Worm (Caenorhabditis elegans) whole organism, L2 larva: ENCODE results near the gene srlf-34.

Experiments used
- C34F6.9 ChIP-seq: fragments of 150-350 bp; optimal IDR thresholded peaks from 2 replicates; lab custom pipeline; 2014; ENCODE audit warnings: missing biosample characterization, missing genetic modification characterization
- F13H6.1 ChIP-seq: sonication (generic microtip); optimal IDR thresholded peaks from 2 replicates; lab custom pipeline; 2016; ENCODE audit warnings: missing genetic modification characterization, missing compliant biosample characterization
- R02D3.7 ChIP-seq: fragments of 150-350 bp; optimal IDR thresholded peaks from 2 replicates; lab custom pipeline; 2014; ENCODE audit warnings: missing biosample characterization, missing genetic modification characterization
- Y55F3AM.14 ChIP-seq: fragments of 200-800 bp; sonication (Bioruptor generic); optimal IDR thresholded peaks from 2 replicates; lab custom pipeline; 2018; ENCODE audit warnings: mild to moderate bottlenecking, missing genetic modification characterization, missing compliant biosample characterization
- ZK546.5 ChIP-seq: sonication (generic microtip); optimal IDR thresholded peaks from 2 replicates; lab custom pipeline; 2017; ENCODE audit warnings: missing biosample characterization, missing genetic modification characterization
- alr-1 ChIP-seq: fragments of 150-350 bp; optimal IDR thresholded peaks from 2 replicates; lab custom pipeline; 2014; ENCODE audit warnings: missing biosample characterization, missing genetic modification characterization
- aly-2 ChIP-seq: fragments of 150-350 bp; optimal IDR thresholded peaks from 2 replicates; lab custom pipeline; 2014; ENCODE audit warnings: missing biosample characterization, missing genetic modification characterization
- ama-1 ChIP-seq: fragments of 150-350 bp; optimal IDR thresholded peaks from 2 replicates; lab custom pipeline; 2018; ENCODE audit warnings: inconsistent platforms
- blmp-1 ChIP-seq: sonication (generic microtip); optimal IDR thresholded peaks from 2 replicates; lab custom pipeline; 2017; ENCODE audit warnings: missing genetic modification characterization, mild to moderate bottlenecking, missing compliant biosample characterization, antibody characterized with exemption, moderate library complexity; ENCODE audit not compliant: insufficient read depth
- ceh-82 ChIP-seq: fragments of 150-350 bp; optimal IDR thresholded peaks from 2 replicates; lab custom pipeline; 2014; ENCODE audit warnings: missing biosample characterization, missing genetic modification characterization
- dmd-4 ChIP-seq: sonication (generic microtip); optimal IDR thresholded peaks from 2 replicates; lab custom pipeline; 2017; ENCODE audit warnings: missing biosample characterization, missing genetic modification characterization
- egl-27 ChIP-seq: sonication (generic microtip); optimal IDR thresholded peaks from 3 replicates; lab custom pipeline; 2017; ENCODE audit warnings: missing biosample characterization, missing genetic modification reagents, missing genetic modification characterization
- elt-1 ChIP-seq: fragments of 150-350 bp; optimal IDR thresholded peaks from 2 replicates; lab custom pipeline; 2014; ENCODE audit warnings: missing biosample characterization, missing genetic modification characterization
- elt-3 ChIP-seq: sonication (generic microtip); optimal IDR thresholded peaks from 2 replicates; lab custom pipeline; 2017; ENCODE audit warnings: missing biosample characterization, missing genetic modification characterization
- fos-1 ChIP-seq: fragments of 150-350 bp; optimal IDR thresholded peaks from 2 replicates; lab custom pipeline; 2014; ENCODE audit warnings: missing biosample characterization, missing genetic modification characterization
- gmeb-1 ChIP-seq: fragments of 150-350 bp; optimal IDR thresholded peaks from 2 replicates; lab custom pipeline; 2014; ENCODE audit warnings: missing biosample characterization, missing genetic modification characterization
- lin-13 ChIP-seq: fragments of 150-350 bp; optimal IDR thresholded peaks from 2 replicates; lab custom pipeline; 2014; ENCODE audit warnings: missing biosample characterization, missing genetic modification reagents, missing genetic modification characterization
- lsy-2 ChIP-seq, 2 experiments: fragments of 150-350 bp in 1 of 2; sonication (generic microtip) in 1 of 2; optimal IDR thresholded peaks; 2 replicates each; lab custom pipeline; 2014 to 2017; ENCODE audit warnings: missing biosample characterization in 2 of 2, missing genetic modification characterization in 2 of 2
- mab-5 ChIP-seq: fragments of 150-350 bp; optimal IDR thresholded peaks from 2 replicates; lab custom pipeline; 2014; ENCODE audit warnings: missing biosample characterization, missing genetic modification characterization
- mbf-1 ChIP-seq: sonication (generic microtip); optimal IDR thresholded peaks from 2 replicates; lab custom pipeline; 2017; ENCODE audit warnings: missing biosample characterization, missing genetic modification characterization
- mdl-1 ChIP-seq, 2 experiments: fragments of 150-350 bp in 1 of 2; sonication (generic microtip) in 1 of 2; optimal IDR thresholded peaks; 2 replicates each; lab custom pipeline; 2017; ENCODE audit warnings: missing biosample characterization in 2 of 2, missing genetic modification characterization in 2 of 2
- nhr-11 ChIP-seq: fragments of 150-350 bp; optimal IDR thresholded peaks from 2 replicates; lab custom pipeline; 2014; ENCODE audit warnings: missing biosample characterization, missing genetic modification characterization
- nhr-12 ChIP-seq: fragments of 150-350 bp; optimal IDR thresholded peaks from 2 replicates; lab custom pipeline; 2014; ENCODE audit warnings: missing biosample characterization, missing genetic modification characterization
- nhr-129 ChIP-seq: fragments of 150-350 bp; optimal IDR thresholded peaks from 2 replicates; lab custom pipeline; 2014; ENCODE audit warnings: missing biosample characterization, missing genetic modification characterization
- nhr-21 ChIP-seq: fragments of 150-350 bp; optimal IDR thresholded peaks from 2 replicates; lab custom pipeline; 2014; ENCODE audit warnings: missing biosample characterization, missing genetic modification characterization
- nhr-237 ChIP-seq: fragments of 150-350 bp; optimal IDR thresholded peaks from 2 replicates; lab custom pipeline; 2014; ENCODE audit warnings: missing biosample characterization, missing genetic modification characterization
- nhr-25 ChIP-seq: fragments of 150-350 bp; sonication (generic microtip); optimal IDR thresholded peaks from 3 replicates; lab custom pipeline; 2014; ENCODE audit warnings: missing biosample characterization, missing genetic modification characterization
- nhr-77 ChIP-seq: fragments of 150-350 bp; optimal IDR thresholded peaks from 2 replicates; lab custom pipeline; 2014; ENCODE audit warnings: missing biosample characterization, missing genetic modification characterization
- peb-1 ChIP-seq: fragments of 150-350 bp; optimal IDR thresholded peaks from 2 replicates; lab custom pipeline; 2014; ENCODE audit warnings: missing biosample characterization, missing genetic modification characterization
- sem-4 ChIP-seq: fragments of 150-350 bp; optimal IDR thresholded peaks from 2 replicates; lab custom pipeline; 2014; ENCODE audit warnings: missing biosample characterization, missing genetic modification reagents, missing genetic modification characterization
- skn-1 ChIP-seq: sonication (generic microtip); optimal IDR thresholded peaks from 2 replicates; lab custom pipeline; 2017; ENCODE audit warnings: missing biosample characterization, missing genetic modification characterization
- sma-3 ChIP-seq: sonication (generic microtip); optimal IDR thresholded peaks from 2 replicates; lab custom pipeline; 2016; ENCODE audit warnings: missing genetic modification reagents, missing genetic modification characterization, missing compliant biosample characterization
- sma-9 ChIP-seq, 2 experiments: fragments of 150-350 bp in 1 of 2; sonication (generic microtip) in 1 of 2; optimal IDR thresholded peaks; 2 replicates each; lab custom pipeline; 2014 to 2016; ENCODE audit warnings: missing genetic modification characterization in 2 of 2, mild to moderate bottlenecking in 1 of 2, missing biosample characterization in 1 of 2, missing compliant biosample characterization in 1 of 2, missing genetic modification reagents in 1 of 2, moderate library complexity in 1 of 2
- snpc-4 ChIP-seq: fragments of 150-350 bp; optimal IDR thresholded peaks from 2 replicates; lab custom pipeline; 2014; ENCODE audit warnings: missing biosample characterization, missing genetic modification characterization
- unc-39 ChIP-seq: fragments of 150-350 bp; optimal IDR thresholded peaks from 2 replicates; lab custom pipeline; 2014; ENCODE audit warnings: missing biosample characterization, missing genetic modification characterization
- unc-55 ChIP-seq: fragments of 150-350 bp; sonication (generic microtip); optimal IDR thresholded peaks from 3 replicates; lab custom pipeline; 2014; ENCODE audit warnings: missing biosample characterization, missing genetic modification reagents, missing genetic modification characterization
- unc-62 ChIP-seq: fragments of 150-350 bp; optimal IDR thresholded peaks from 2 replicates; lab custom pipeline; 2014; ENCODE audit warnings: missing biosample characterization, missing genetic modification reagents, missing genetic modification characterization
- zag-1 ChIP-seq: fragments of 150-350 bp; optimal IDR thresholded peaks from 2 replicates; lab custom pipeline; 2014; ENCODE audit warnings: missing biosample characterization, missing genetic modification characterization
- ztf-1 ChIP-seq: fragments of 200-800 bp; sonication (Bioruptor generic); conservative IDR thresholded peaks from 2 replicates; pipeline ENCODE4 v1.3.6; 2022; ENCODE audit warnings: missing genetic modification characterization, missing compliant biosample characterization
- ztf-11 ChIP-seq: sonication (generic microtip); optimal IDR thresholded peaks from 2 replicates; lab custom pipeline; 2017; ENCODE audit warnings: missing biosample characterization, missing genetic modification characterization

srlf-34 gene

ce11 chrII:10309337-10309736, 2.8 kb upstream of the srlf-34 start, which contains the start of gene ZK970.8:
TSS of gene ZK970.8 (plus strand) at chrII:10309637.
- TF ChIP-seq peb-1 (tag; lab: Kevin White, UChicago) (no peak), snpc-4 (tag; lab: Kevin White, UChicago) (no peak), elt-1 (no peak), nhr-21 (tag; lab: Kevin White, UChicago) (no peak), nhr-237 (tag; lab: Kevin White, UChicago) (no peak), skn-1 (tag; lab: Kevin White, UChicago) (no peak), ztf-1 (no peak), nhr-25 (no peak), dmd-4 (no peak), sma-3 (no peak), gmeb-1 (tag; lab: Kevin White, UChicago) (no peak), Y55F3AM.14 (GFP tag; lab: Kevin White, UChicago) (no peak), nhr-11 (no peak), F13H6.1 (tag; lab: Kevin White, UChicago) (no peak), sma-9 (GFP tag; optimal IDR thresholded peaks at IDR 0.05; lab: Kevin White, UChicago) (no peak), sma-9 (tag; optimal IDR thresholded peaks at IDR 0.05; lab: Kevin White, UChicago) (no peak)

- TF ChIP-seq lin-13 (GFP tag; lab: Kevin White, UChicago) (no peak), aly-2 (tag; lab: Kevin White, UChicago) (no peak), F13H6.1 (tag; lab: Kevin White, UChicago) (no peak), nhr-11 (no peak), elt-1 (no peak), ztf-1 (no peak), unc-39 (tag; lab: Kevin White, UChicago) (no peak)
Measured at ce11 chrII:10315252-10315651, 3.2 kb downstream of the srlf-34 start, which contains the start of gene idpp-8. TSS of gene idpp-8 (plus strand) at chrII:10315552.

- TF ChIP-seq unc-62 (GFP tag; lab: Kevin White, UChicago) = no peak
Measured at ce11 chrII:10316119-10316518, 4.0 kb downstream of the srlf-34 start, which contains the start of gene gcy-5. TSS of gene gcy-5 (minus strand) at chrII:10316219.

- no peak for TF ChIP-seq F13H6.1 (tag; lab: Kevin White, UChicago)
- no peak for TF ChIP-seq fos-1 (tag; lab: Kevin White, UChicago)
- no peak for TF ChIP-seq mbf-1 (tag; lab: Kevin White, UChicago)
- TF ChIP-seq zag-1 (tag; lab: Kevin White, UChicago) = no peak
- TF ChIP-seq ceh-82 (tag; lab: Kevin White, UChicago) = no peak
- no peak for TF ChIP-seq ztf-11 (tag; lab: Kevin White, UChicago)
- TF ChIP-seq dmd-4 = no peak
- no peak for TF ChIP-seq elt-1
- no peak for TF ChIP-seq mab-5 (tag; lab: Kevin White, UChicago)
- no peak for TF ChIP-seq aly-2 (tag; lab: Kevin White, UChicago)
- no peak for TF ChIP-seq mdl-1 (tag; optimal IDR thresholded peaks at IDR 0.05; lab: Kevin White, UChicago)
- no peak for TF ChIP-seq nhr-77 (tag; lab: Kevin White, UChicago)
- TF ChIP-seq lin-13 (GFP tag; lab: Kevin White, UChicago) = no peak
- TF ChIP-seq R02D3.7 = no peak
- TF ChIP-seq sem-4 (tag; lab: Kevin White, UChicago) = no peak
- no peak for TF ChIP-seq lsy-2 (tag; optimal IDR thresholded peaks at IDR 0.05; lab: Kevin White, UChicago)
- no peak for TF ChIP-seq blmp-1 (tag; lab: Kevin White, UChicago)
- no peak for TF ChIP-seq ztf-1
- no peak for TF ChIP-seq ama-1
Measured at ce11 chrII:10317007-10317406, 4.9 kb downstream of the srlf-34 start, which contains the start of gene M02G9.4. TSS of gene M02G9.4 (plus strand) at chrII:10317307.

ce11 chrII:10321410-10321809, 9.3 kb downstream of the srlf-34 start, which contains the start of gene idpp-4:
TSS of gene idpp-4 (plus strand) at chrII:10321460.
- TF ChIP-seq nhr-129 (tag; lab: Kevin White, UChicago) (no peak), unc-62 (GFP tag; lab: Kevin White, UChicago) (no peak), mab-5 (tag; lab: Kevin White, UChicago) (no peak), zag-1 (tag; lab: Kevin White, UChicago) (no peak), lsy-2 (tag; optimal IDR thresholded peaks at IDR 0.05; lab: Kevin White, UChicago) (no peak), C34F6.9 (tag; lab: Kevin White, UChicago) (no peak), R02D3.7 (no peak), sem-4 (tag; lab: Kevin White, UChicago) (no peak), elt-3 (no peak), unc-39 (tag; lab: Kevin White, UChicago) (no peak), alr-1 (tag; lab: Kevin White, UChicago) (no peak), nhr-12 (tag; lab: Kevin White, UChicago) (no peak), nhr-237 (tag; lab: Kevin White, UChicago) (no peak), egl-27 (tag; lab: Kevin White, UChicago) (no peak), F13H6.1 (tag; lab: Kevin White, UChicago) (no peak), ZK546.5 (tag; lab: Kevin White, UChicago) (no peak), snpc-4 (tag; lab: Kevin White, UChicago) (no peak), unc-55 (GFP tag; lab: Kevin White, UChicago) (no peak)
